Worm (Caenorhabditis elegans) whole organism, early embryonic: ENCODE results near the gene clec-43.

Source experiments
- ama-1 ChIP-seq: fragments of 150-350 bp; optimal IDR thresholded peaks from 2 replicates; lab custom pipeline; 2014
- ceh-13 ChIP-seq: fragments of 200-800 bp; sonication (Bioruptor generic); optimal IDR thresholded peaks from 2 replicates; lab custom pipeline; 2018; ENCODE audit warnings: mild to moderate bottlenecking, missing genetic modification characterization, missing compliant biosample characterization
- flt-1 ChIP-seq: fragments of 200-800 bp; sonication (Bioruptor generic); IDR thresholded peaks from 2 replicates; pipeline ENCODE4 v1.3.6; 2022; ENCODE audit warnings: missing genetic modification characterization, missing compliant biosample characterization
- pes-1 ChIP-seq: fragments of 200-800 bp; sonication (Bioruptor generic); IDR thresholded peaks from 2 replicates; pipeline ENCODE4 v1.3.6; 2022; ENCODE audit warnings: missing genetic modification reagents, missing genetic modification characterization, missing compliant biosample characterization

DNA sequence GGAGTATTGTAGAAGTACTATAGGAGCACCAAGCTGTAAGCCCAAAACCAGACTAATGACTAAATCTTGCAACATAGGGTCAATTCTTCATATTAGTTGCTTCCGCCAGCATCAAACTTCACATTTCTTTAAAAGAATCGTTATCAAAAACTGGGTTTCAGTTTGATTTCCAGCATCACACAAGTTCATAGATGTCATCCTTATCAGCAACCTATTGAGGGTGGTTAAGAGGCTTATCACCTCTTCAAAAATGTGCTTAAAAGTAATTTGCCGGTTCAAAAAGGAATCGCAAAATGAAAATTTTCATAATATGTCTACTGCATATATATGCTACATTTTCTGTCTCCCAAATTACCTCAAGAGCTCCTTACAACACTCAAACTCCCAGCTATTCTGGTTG, at the start of gene clec-43:
- TF ChIP-seq ceh-13, result no peak
- TF ChIP-seq ama-1 (lab: Kevin White, UChicago), result no peak
- no peak for TF ChIP-seq flt-1 (GFP tag; lab: Robert Waterston, UW)
- TF ChIP-seq pes-1 (GFP tag; lab: Robert Waterston, UW), result no peak
